Worm (Caenorhabditis elegans) whole organism, L3 larva: ENCODE data around the gene gcy-19.

Experiments
- R02D3.7 ChIP-seq: fragments of 150-350 bp; optimal IDR thresholded peaks from 2 replicates; lab custom pipeline; 2014; ENCODE audit warnings: missing biosample characterization, missing genetic modification characterization
- lin-15B ChIP-seq: fragments of 150-350 bp; optimal IDR thresholded peaks from 2 replicates; lab custom pipeline; 2014; ENCODE audit warnings: missing biosample characterization, missing genetic modification characterization
- nhr-12 ChIP-seq: fragments of 150-350 bp; optimal IDR thresholded peaks from 2 replicates; lab custom pipeline; 2014; ENCODE audit warnings: missing biosample characterization, missing genetic modification characterization
- nhr-237 ChIP-seq: fragments of 150-350 bp; optimal IDR thresholded peaks from 2 replicates; lab custom pipeline; 2014; ENCODE audit warnings: missing biosample characterization, missing genetic modification characterization
- pha-4 ChIP-seq: fragments of 150-350 bp; optimal IDR thresholded peaks from 2 replicates; lab custom pipeline; 2014; ENCODE audit warnings: missing biosample characterization, missing genetic modification reagents, missing genetic modification characterization
- pqm-1 ChIP-seq: fragments of 150-350 bp; optimal IDR thresholded peaks from 2 replicates; lab custom pipeline; 2017; ENCODE audit warnings: missing biosample characterization, missing genetic modification characterization, inconsistent platforms

- TF ChIP-seq nhr-237 (tag; lab: Kevin White, UChicago) = no peak
- no peak for TF ChIP-seq nhr-12 (tag; lab: Kevin White, UChicago)
- TF ChIP-seq pha-4 (tag; lab: Kevin White, UChicago) = no peak
- no peak for TF ChIP-seq pqm-1
- TF ChIP-seq lin-15B (tag; lab: Kevin White, UChicago) = no peak
- no peak for TF ChIP-seq R02D3.7
Observed at ce11 chrII:3225780-3226179, 33.4 kb downstream of the gcy-19 start, which contains the start of gene ZC239.17.
